Fruit fly (Drosophila melanogaster): ENCODE measurements around the gene Ir62a.

The Ir62a gene

DNA sequence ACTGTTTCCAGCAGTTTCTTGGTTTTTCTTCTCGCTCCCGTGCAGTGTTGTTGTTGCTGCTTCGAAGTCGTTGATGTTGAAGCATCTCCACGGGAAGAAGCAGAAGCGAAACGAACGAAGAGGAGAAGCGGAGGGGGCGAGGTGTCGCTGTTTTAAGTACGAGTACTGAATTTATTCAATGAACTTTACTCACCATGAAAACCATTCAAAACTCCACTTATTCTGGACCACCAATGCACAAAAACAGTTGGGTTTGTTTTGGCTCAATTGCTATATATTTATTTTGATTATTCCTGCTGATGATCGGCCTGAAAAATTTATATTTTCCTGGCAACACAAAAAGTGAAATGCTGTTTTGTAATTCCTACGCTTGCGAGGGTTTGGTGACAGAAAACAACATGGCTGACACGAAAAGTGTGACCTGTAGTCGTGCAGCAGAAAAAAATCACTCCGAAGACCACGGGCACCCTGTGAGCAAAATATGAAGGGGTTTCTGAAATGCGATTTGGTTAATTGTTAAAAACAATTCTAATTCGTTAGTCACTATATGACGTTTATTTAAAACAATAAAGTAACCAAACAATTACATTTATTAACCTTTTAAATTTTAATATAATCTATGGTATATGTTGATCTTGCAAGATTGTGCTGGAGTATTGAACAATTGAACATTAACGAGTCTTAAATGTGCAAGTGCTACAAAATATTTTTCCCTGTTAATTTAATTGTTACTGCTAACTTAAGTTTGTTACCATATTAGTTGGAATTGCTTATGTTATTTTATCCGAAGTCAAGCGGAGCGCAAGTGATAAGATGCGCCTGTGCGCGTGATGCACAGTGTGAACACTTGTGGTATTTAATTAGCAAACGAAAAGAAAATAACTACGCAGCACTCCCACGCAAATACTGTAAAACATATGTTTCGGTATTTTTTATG lies 37.4 kb upstream of the Ir62a start, which contains the start of gene CG7879 (continued):
- no peak for TF ChIP-seq CG14667 (GFP tag; IDR thresholded peaks at IDR 0.05)
- TF ChIP-seq CG14860 (GFP tag; IDR thresholded peaks at IDR 0.05; ENCODE audit: partially characterized antibody), result no peak
- TF ChIP-seq CG6689 (GFP tag; IDR thresholded peaks at IDR 0.05), result 0 out of 2 replicates have a peak, but pooled peaks have one; percentile 23
- TF ChIP-seq ham (GFP tag; IDR thresholded peaks at IDR 0.05), result no peak
- no peak for TF ChIP-seq CG13123 (GFP tag; optimal IDR thresholded peaks at IDR 0.05)
- TF ChIP-seq lola (GFP tag; optimal IDR thresholded peaks at IDR 0.05), result peak in 1 of 3 experiments; percentile 22
- TF ChIP-seq CG9797 (GFP tag; optimal IDR thresholded peaks at IDR 0.05), result peak; percentile 66
- TF ChIP-seq ranshi (GFP tag; IDR thresholded peaks at IDR 0.05), result no peak
- TF ChIP-seq ara (GFP tag; IDR thresholded peaks at IDR 0.05), result no peak
- no peak for TF ChIP-seq repo (GFP tag; optimal IDR thresholded peaks at IDR 0.05)
- no peak for TF ChIP-seq Mad (GFP tag; optimal IDR thresholded peaks at IDR 0.05)
- TF ChIP-seq CHES-1-like (GFP tag; optimal IDR thresholded peaks at IDR 0.05), result no peak
- no peak for TF ChIP-seq Dp (GFP tag; optimal IDR thresholded peaks at IDR 0.05)
- no peak for TF ChIP-seq PHDP (tag; optimal IDR thresholded peaks at IDR 0.05)
- no peak for TF ChIP-seq pb (GFP tag; optimal IDR thresholded peaks at IDR 0.05)
- no peak for TF ChIP-seq dati (GFP tag; IDR thresholded peaks at IDR 0.05)
- TF ChIP-seq CG33557 (GFP tag; optimal IDR thresholded peaks at IDR 0.05), result no peak
- TF ChIP-seq salm (tag; optimal IDR thresholded peaks at IDR 0.05), result peak; percentile 9
- no peak for TF ChIP-seq pros (GFP tag; optimal IDR thresholded peaks at IDR 0.05)
- no peak for TF ChIP-seq gro (GFP tag; optimal IDR thresholded peaks at IDR 0.05)
- no peak for TF ChIP-seq CG32772 (GFP tag; IDR thresholded peaks at IDR 0.05)
- peak; percentile 98 for TF ChIP-seq nerfin-1 (tag; optimal IDR thresholded peaks at IDR 0.05)
- TF ChIP-seq CG8290 (GFP tag; optimal IDR thresholded peaks at IDR 0.05), result no peak
- no peak for TF ChIP-seq CG8290 (tag; optimal IDR thresholded peaks at IDR 0.05)
- peak; percentile 43 for TF ChIP-seq BEAF-32 (GFP tag; optimal IDR thresholded peaks at IDR 0.05)
- TF ChIP-seq CG6272 (GFP tag; IDR thresholded peaks at IDR 0.05), result no peak
- TF ChIP-seq Gug (GFP tag; IDR thresholded peaks at IDR 0.05), result peak; percentile 19; the same call in 1 of the 4 replicates
- TF ChIP-seq Rfx (GFP tag; IDR thresholded peaks at IDR 0.05), result peak; percentile 50
- TF ChIP-seq CG18764 (GFP tag; optimal IDR thresholded peaks at IDR 0.05), result no peak
- no peak for TF ChIP-seq CG12236 (GFP tag; optimal IDR thresholded peaks at IDR 0.05)
- TF ChIP-seq gem (tag; optimal IDR thresholded peaks at IDR 0.05), result no peak
- TF ChIP-seq Meics (GFP tag; optimal IDR thresholded peaks at IDR 0.05), result peak; percentile 51
- peak; percentile 31 for TF ChIP-seq Jarid2 (GFP tag; optimal IDR thresholded peaks at IDR 0.05)
- no peak for TF ChIP-seq eyg (GFP tag; optimal IDR thresholded peaks at IDR 0.05)
- TF ChIP-seq corto (GFP tag; optimal IDR thresholded peaks at IDR 0.05), result no peak
- peak; percentile 99 for TF ChIP-seq CG6254 (GFP tag; optimal IDR thresholded peaks at IDR 0.05)
- TF ChIP-seq CG4820 (GFP tag; optimal IDR thresholded peaks at IDR 0.05), result no peak
- peak; percentile 20 for TF ChIP-seq CG12155 (GFP tag; optimal IDR thresholded peaks at IDR 0.05)
- TF ChIP-seq BtbVII (GFP tag; optimal IDR thresholded peaks at IDR 0.05), result peak; percentile 62
- TF ChIP-seq CkIIα-i1 (GFP tag; IDR thresholded peaks at IDR 0.05), result no peak
- TF ChIP-seq CG7556 (GFP tag; optimal IDR thresholded peaks at IDR 0.05), result no peak
- no peak for TF ChIP-seq CG6683 (GFP tag; optimal IDR thresholded peaks at IDR 0.05)
- peak; percentile 72 for TF ChIP-seq CG14710 (tag; optimal IDR thresholded peaks at IDR 0.05)
- TF ChIP-seq CG4424 (GFP tag; optimal IDR thresholded peaks at IDR 0.05), result peak; percentile 36
- peak; percentile 87 for TF ChIP-seq CG17385 (GFP tag; optimal IDR thresholded peaks at IDR 0.05)
- TF ChIP-seq CG1603 (tag; optimal IDR thresholded peaks at IDR 0.05), result peak; percentile 55
- no peak for TF ChIP-seq schlank (tag; optimal IDR thresholded peaks at IDR 0.05)
- TF ChIP-seq CG17568 (GFP tag; optimal IDR thresholded peaks at IDR 0.05), result no peak
- no peak for TF ChIP-seq peb (GFP tag; IDR thresholded peaks at IDR 0.05)
